Fruit fly (Drosophila melanogaster) whole organism, prepupa: ENCODE measurements around the gene firl.

Source experiments
- Blimp-1 ChIP-seq: fragments of 200-800 bp; sonication (Bioruptor generic); optimal IDR thresholded peaks from 3 replicates; lab custom pipeline; 2017; ENCODE audit warnings: missing biosample characterization, missing genetic modification characterization, mild to moderate bottlenecking, moderate library complexity, missing genetic modification reagents
- CG10631 ChIP-seq: fragments of 200-800 bp; sonication (Bioruptor generic); optimal IDR thresholded peaks from 2 replicates; lab custom pipeline; 2016; ENCODE audit warnings: missing biosample characterization, missing genetic modification characterization
- CG10669 ChIP-seq: fragments of 200-800 bp; sonication (Bioruptor generic); optimal IDR thresholded peaks from 3 replicates; lab custom pipeline; 2018; ENCODE audit warnings: missing biosample characterization, mild to moderate bottlenecking, missing genetic modification characterization, moderate library complexity
- CG11294 ChIP-seq: fragments of 200-800 bp; sonication (Bioruptor generic); IDR thresholded peaks from 2 replicates; pipeline ENCODE4 v1.3.6; 2022; ENCODE audit warnings: missing biosample characterization, missing genetic modification characterization
- CG11902 ChIP-seq: fragments of 200-800 bp; sonication (Bioruptor generic); optimal IDR thresholded peaks from 3 replicates; lab custom pipeline; 2016; ENCODE audit warnings: missing biosample characterization, missing genetic modification characterization
- CG15336 ChIP-seq: fragments of 200-800 bp; sonication (Bioruptor generic); IDR thresholded peaks from 2 replicates; pipeline ENCODE4 v1.3.6; 2022; ENCODE audit warnings: missing biosample characterization, missing genetic modification characterization
- CG3032 ChIP-seq: fragments of 200-800 bp; optimal IDR thresholded peaks from 2 replicates; lab custom pipeline; 2019; ENCODE audit warnings: missing biosample characterization, mild to moderate bottlenecking, missing genetic modification characterization, moderate library complexity
- CG31627 ChIP-seq: fragments of 200-800 bp; sonication (Bioruptor generic); optimal IDR thresholded peaks from 3 replicates; lab custom pipeline; 2016; ENCODE audit warnings: missing biosample characterization, missing genetic modification characterization
- CG32006 ChIP-seq: fragments of 200-800 bp; sonication (Bioruptor generic); optimal IDR thresholded peaks from 3 replicates; lab custom pipeline; 2017; ENCODE audit warnings: missing biosample characterization, mild to moderate bottlenecking, missing genetic modification characterization
- CG4318 ChIP-seq: fragments of 200-800 bp; sonication (Bioruptor generic); optimal IDR thresholded peaks from 3 replicates; lab custom pipeline; 2017; ENCODE audit warnings: missing biosample characterization, mild to moderate bottlenecking, missing genetic modification characterization
- CG6808 ChIP-seq: fragments of 200-800 bp; sonication (Bioruptor generic); optimal IDR thresholded peaks from 3 replicates; lab custom pipeline; 2017; ENCODE audit warnings: missing biosample characterization, missing genetic modification characterization, mild to moderate bottlenecking, moderate library complexity, missing genetic modification reagents
- CG6854 ChIP-seq: fragments of 200-800 bp; sonication (Bioruptor generic); optimal IDR thresholded peaks from 2 replicates; lab custom pipeline; 2017; ENCODE audit warnings: missing biosample characterization, mild to moderate bottlenecking, missing genetic modification characterization
- CG8119 ChIP-seq: fragments of 200-800 bp; sonication (Bioruptor generic); IDR thresholded peaks from 3 replicates; pipeline ENCODE4 v1.3.6; 2022; ENCODE audit warnings: missing biosample characterization, missing genetic modification characterization
- CG9139 ChIP-seq: fragments of 200-800 bp; sonication (Bioruptor generic); optimal IDR thresholded peaks from 3 replicates; lab custom pipeline; 2017; ENCODE audit warnings: missing biosample characterization, mild to moderate bottlenecking, missing genetic modification characterization
- Eip78C ChIP-seq: fragments of 200-800 bp; sonication (Bioruptor generic); peaks from one replicate; lab custom pipeline; 2016; ENCODE audit warnings: missing biosample characterization, missing genetic modification characterization
- Ets21C ChIP-seq: fragments of 200-800 bp; sonication (Bioruptor generic); optimal IDR thresholded peaks from 3 replicates; lab custom pipeline; 2016; ENCODE audit warnings: missing biosample characterization, missing genetic modification characterization
- Gug ChIP-seq: fragments of 200-800 bp; sonication (Bioruptor generic); IDR thresholded peaks from 2 replicates; pipeline ENCODE4 v1.3.6; 2022; ENCODE audit warnings: missing biosample characterization, missing genetic modification characterization
- Hr4 ChIP-seq: fragments of 200-800 bp; sonication (Bioruptor generic); optimal IDR thresholded peaks from 3 replicates; lab custom pipeline; 2016; ENCODE audit warnings: missing biosample characterization, missing genetic modification characterization
- Lpt ChIP-seq: fragments of 200-800 bp; sonication (Bioruptor generic); optimal IDR thresholded peaks from 3 replicates; lab custom pipeline; 2016; ENCODE audit warnings: missing biosample characterization, missing genetic modification characterization
- Met ChIP-seq: fragments of 200-800 bp; sonication (Bioruptor generic); optimal IDR thresholded peaks from 3 replicates; lab custom pipeline; 2016; ENCODE audit warnings: missing biosample characterization, missing genetic modification characterization
- OdsH ChIP-seq: fragments of 200-800 bp; sonication (Bioruptor generic); optimal IDR thresholded peaks from 3 replicates; lab custom pipeline; 2016; ENCODE audit warnings: missing biosample characterization, missing genetic modification characterization
- Smox ChIP-seq: fragments of 200-800 bp; sonication (Bioruptor generic); optimal IDR thresholded peaks from 3 replicates; lab custom pipeline; 2016; ENCODE audit warnings: missing biosample characterization, missing genetic modification characterization
- Sox102F ChIP-seq: fragments of 200-800 bp; sonication (Bioruptor generic); optimal IDR thresholded peaks from 2 replicates; lab custom pipeline; 2016; ENCODE audit warnings: missing biosample characterization, mild to moderate bottlenecking, missing genetic modification characterization
- Sox14 ChIP-seq: fragments of 200-800 bp; sonication (Bioruptor generic); optimal IDR thresholded peaks from 3 replicates; lab custom pipeline; 2016; ENCODE audit warnings: missing biosample characterization, missing genetic modification characterization
- achi ChIP-seq: fragments of 200-800 bp; sonication (Bioruptor generic); optimal IDR thresholded peaks from 3 replicates; lab custom pipeline; 2016; ENCODE audit warnings: missing biosample characterization, missing genetic modification characterization
- cyc ChIP-seq: fragments of 200-800 bp; sonication (Bioruptor generic); optimal IDR thresholded peaks from 3 replicates; lab custom pipeline; 2016; ENCODE audit warnings: missing biosample characterization, missing genetic modification characterization
- dac ChIP-seq: fragments of 200-800 bp; sonication (Bioruptor generic); optimal IDR thresholded peaks from 2 replicates; lab custom pipeline; 2017; ENCODE audit warnings: missing biosample characterization, mild to moderate bottlenecking, missing genetic modification characterization
- dsx ChIP-seq: fragments of 200-800 bp; optimal IDR thresholded peaks from 3 replicates; lab custom pipeline; 2019; ENCODE audit warnings: missing biosample characterization, mild to moderate bottlenecking, missing genetic modification characterization, moderate library complexity; ENCODE audit not compliant: poor library complexity, severe bottlenecking
- eg ChIP-seq: fragments of 200-800 bp; sonication (Bioruptor generic); IDR thresholded peaks from 3 replicates; pipeline ENCODE4 v1.3.6; 2022; ENCODE audit warnings: missing biosample characterization, missing genetic modification characterization
- esn ChIP-seq: fragments of 200-800 bp; sonication (Bioruptor generic); optimal IDR thresholded peaks from 2 replicates; lab custom pipeline; 2016; ENCODE audit warnings: missing biosample characterization, mild to moderate bottlenecking, missing genetic modification characterization, moderate library complexity
- net ChIP-seq: fragments of 200-800 bp; sonication (Bioruptor generic); optimal IDR thresholded peaks from 3 replicates; lab custom pipeline; 2016; ENCODE audit warnings: missing biosample characterization, missing genetic modification characterization
- salr ChIP-seq, 2 experiments: fragments of 200-800 bp; sonication (Bioruptor generic); optimal IDR thresholded peaks; 3 replicates each; lab custom pipeline; 2016 to 2018; ENCODE audit warnings: missing biosample characterization in 2 of 2, missing genetic modification characterization in 2 of 2, mild to moderate bottlenecking in 1 of 2
- spab ChIP-seq: fragments of 200-800 bp; sonication (Bioruptor generic); optimal IDR thresholded peaks from 2 replicates; lab custom pipeline; 2017; ENCODE audit warnings: missing biosample characterization, mild to moderate bottlenecking, missing genetic modification characterization, missing genetic modification reagents
- ss ChIP-seq, 2 experiments: fragments of 200-800 bp; sonication (Bioruptor generic); optimal IDR thresholded peaks; 2 replicates in 1 of 2; 3 replicates in 1 of 2; lab custom pipeline; 2017 to 2018; ENCODE audit warnings: mild to moderate bottlenecking in 2 of 2, missing biosample characterization in 2 of 2, missing genetic modification characterization in 2 of 2, moderate library complexity in 1 of 2
- svp ChIP-seq: fragments of 200-800 bp; sonication (Bioruptor generic); peaks from one replicate; lab custom pipeline; 2016; ENCODE audit warnings: missing biosample characterization, missing genetic modification characterization
- vri ChIP-seq: fragments of 200-800 bp; sonication (Bioruptor generic); optimal IDR thresholded peaks from 3 replicates; lab custom pipeline; 2016; ENCODE audit warnings: missing biosample characterization, mild to moderate bottlenecking, missing genetic modification characterization

firl gene

DNA sequence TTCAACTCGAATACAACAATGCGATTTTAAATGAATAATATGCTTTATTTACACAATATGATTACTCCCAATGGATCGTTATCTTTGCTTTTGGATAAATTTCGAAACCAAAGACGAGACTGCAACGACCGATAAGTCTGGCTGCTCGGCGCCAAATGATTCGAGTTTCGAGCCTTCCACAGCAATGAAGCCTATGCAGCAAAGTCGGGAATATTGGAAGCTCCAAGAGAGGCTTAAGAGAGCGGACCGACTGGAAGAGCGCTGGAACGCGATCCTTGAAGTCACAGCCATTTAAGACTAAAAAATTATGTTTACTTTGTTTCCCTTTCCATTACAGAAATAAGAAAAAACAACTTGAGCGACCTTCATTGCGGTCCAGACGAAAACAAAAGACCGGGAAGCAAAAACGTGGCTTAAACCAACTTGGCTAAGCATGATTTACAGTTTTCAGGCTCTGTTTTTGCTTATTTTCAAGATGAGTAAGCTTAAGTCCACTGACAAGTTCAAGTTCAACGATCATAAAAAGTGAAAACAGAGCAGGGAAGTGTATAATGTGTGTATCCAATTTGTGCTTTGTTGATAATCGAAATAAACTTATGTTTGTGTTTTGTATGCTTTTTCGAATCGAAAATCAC is at the start of gene firl:
firl (minus strand) TSS at position 159 of the 635 bp plus-strand sequence.
- TF ChIP-seq dsx (GFP tag; lab: Kevin White, UChicago) = peak; percentile 78
- TF ChIP-seq Blimp-1 (GFP tag; lab: Kevin White, UChicago) = peak; percentile 79
- TF ChIP-seq Eip78C (GFP tag; lab: Kevin White, UChicago) = peak; percentile 2
- peak; percentile 88 for TF ChIP-seq CG6808 (GFP tag; lab: Kevin White, UChicago)
- TF ChIP-seq ss (GFP tag; optimal IDR thresholded peaks at IDR 0.05; lab: Kevin White, UChicago) = peak; percentile 39 to 61
- no peak for TF ChIP-seq CG8119 (GFP tag; lab: Robert Waterston, UW)

DNA sequence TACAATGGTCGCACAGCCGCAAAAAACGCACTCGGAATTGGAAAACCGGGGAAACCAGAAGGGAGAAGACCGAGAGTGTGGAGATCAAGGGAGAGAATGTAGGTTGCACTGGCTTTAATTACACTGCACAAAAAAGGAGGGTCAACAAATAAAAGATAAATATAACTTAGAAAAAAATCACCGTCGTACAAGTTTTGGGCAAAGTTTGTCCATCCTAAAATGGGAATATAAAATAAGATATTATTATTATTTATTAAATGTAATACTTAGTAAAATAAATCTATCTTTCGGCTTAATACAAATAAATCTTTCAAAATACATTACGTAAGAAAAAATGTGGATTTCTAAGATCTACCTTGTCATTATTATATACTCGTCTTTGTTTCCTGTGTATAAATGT is 49.2 kb upstream of the firl start:
- 0 out of 3 replicates have a peak, but pooled peaks have one; percentile 32 for TF ChIP-seq CG8119 (GFP tag; lab: Robert Waterston, UW)
- TF ChIP-seq eg (GFP tag; lab: Robert Waterston, UW) = 0 out of 3 replicates have a peak, but pooled peaks have one; percentile 13
- no peak for TF ChIP-seq Smox
- peak; percentile 15 for TF ChIP-seq CG32006 (GFP tag; lab: Kevin White, UChicago)
- peak; percentile 2 for TF ChIP-seq Eip78C (GFP tag; lab: Kevin White, UChicago)
- TF ChIP-seq achi (GFP tag; lab: Kevin White, UChicago) = peak; percentile 15
- no peak for TF ChIP-seq spab (GFP tag; lab: Kevin White, UChicago)
- peak; percentile 0 for TF ChIP-seq CG10631 (GFP tag; lab: Kevin White, UChicago)
- TF ChIP-seq Blimp-1 (GFP tag; lab: Kevin White, UChicago) = no peak
- peak; percentile 48 for TF ChIP-seq CG15336 (GFP tag; lab: Robert Waterston, UW)

DNA sequence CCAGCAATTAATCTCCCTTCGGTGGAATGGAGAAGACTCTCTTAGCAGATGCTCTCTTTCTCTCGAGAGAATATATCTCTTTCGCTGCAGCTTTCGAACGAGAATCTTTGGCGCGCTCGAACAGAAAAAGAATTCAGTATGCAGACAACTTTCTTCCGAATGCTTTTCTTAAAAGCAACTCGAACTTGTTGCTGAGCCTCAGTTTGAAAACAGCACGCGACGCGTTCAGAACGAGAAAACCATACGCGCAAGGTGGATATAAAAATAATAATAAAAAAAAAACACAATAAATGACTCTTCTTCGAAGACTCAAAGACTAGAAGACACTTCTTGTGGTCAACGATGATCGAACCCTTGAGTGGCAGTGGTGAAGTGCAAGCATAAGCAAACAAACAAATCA is 47.6 kb upstream of the firl start, which contains the start of gene CG17211:
CG17211 (plus strand) TSS at position 202 of the 400 bp plus-strand sequence.
- TF ChIP-seq esn (GFP tag; lab: Kevin White, UChicago) = no peak
- TF ChIP-seq CG11902 (GFP tag; lab: Kevin White, UChicago) = no peak
- TF ChIP-seq CG9139 (GFP tag; lab: Kevin White, UChicago) = no peak
- no peak for TF ChIP-seq Ets21C (GFP tag; lab: Kevin White, UChicago)
- no peak for TF ChIP-seq Lpt (GFP tag; lab: Kevin White, UChicago)
- no peak for TF ChIP-seq OdsH (GFP tag; lab: Kevin White, UChicago)
- no peak for TF ChIP-seq CG4318 (GFP tag; lab: Kevin White, UChicago)
- no peak for TF ChIP-seq cyc (GFP tag; lab: Kevin White, UChicago)
- no peak for TF ChIP-seq CG6808 (GFP tag; lab: Kevin White, UChicago)

DNA sequence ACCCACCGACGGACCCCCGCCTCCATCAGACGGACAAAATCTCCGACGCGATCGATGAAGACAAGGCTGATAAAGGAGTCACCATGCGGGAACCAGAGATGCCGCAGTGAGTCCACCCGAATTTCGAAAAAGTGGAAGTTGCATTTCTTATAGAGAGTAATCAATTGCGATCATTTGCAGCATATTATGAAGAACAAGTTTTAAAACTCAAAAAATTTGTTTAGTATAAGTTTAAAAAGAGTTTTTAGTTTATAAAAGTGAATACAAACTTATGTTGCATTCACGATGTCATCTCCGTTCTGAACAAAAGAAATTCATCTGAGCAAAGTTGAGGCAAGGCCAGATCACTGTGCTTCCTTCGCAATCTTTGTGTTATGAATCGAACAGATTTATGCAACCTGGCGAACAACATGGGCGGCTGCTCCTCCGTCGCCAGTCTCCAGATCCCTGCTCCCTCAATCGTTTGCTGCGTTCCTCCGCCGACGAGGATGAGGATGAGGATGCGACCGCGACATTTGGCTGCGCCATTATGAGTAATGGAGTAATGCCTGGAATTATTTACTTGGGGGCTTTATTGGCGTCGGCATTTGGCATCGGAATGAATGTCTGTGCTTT is 46.5 kb upstream of the firl start:
- TF ChIP-seq Lpt (GFP tag; lab: Kevin White, UChicago) (no peak), CG11294 (no peak), cyc (GFP tag; lab: Kevin White, UChicago) (no peak), dac (no peak), CG10631 (GFP tag; lab: Kevin White, UChicago) (no peak), net (no peak), Eip78C (GFP tag; lab: Kevin White, UChicago) (peak; percentile 55), CG3032 (tag; lab: Kevin White, UChicago) (peak; percentile 19), Met (GFP tag; lab: Kevin White, UChicago) (peak; percentile 18), Hr4 (GFP tag; lab: Kevin White, UChicago) (no peak), Sox102F (GFP tag; lab: Kevin White, UChicago) (peak; percentile 43), CG6854 (GFP tag; lab: Kevin White, UChicago) (no peak), CG11902 (GFP tag; lab: Kevin White, UChicago) (no peak), vri (GFP tag; lab: Kevin White, UChicago) (peak; percentile 44), esn (GFP tag; lab: Kevin White, UChicago) (peak; percentile 39), svp (GFP tag; lab: Kevin White, UChicago) (peak; percentile 71), CG10669 (GFP tag; lab: Kevin White, UChicago) (no peak), CG31627 (no peak), Sox14 (GFP tag; lab: Kevin White, UChicago) (peak; percentile 1), Gug (GFP tag; lab: Robert Waterston, UW) (no peak), CG4318 (GFP tag; lab: Kevin White, UChicago) (no peak), CG6808 (GFP tag; lab: Kevin White, UChicago) (no peak), salr (GFP tag; optimal IDR thresholded peaks at IDR 0.05; lab: Kevin White, UChicago) (peak in 1 of 2 experiments; percentile 47)
- TF ChIP-seq, all 60 proteins: peak for 9
